Fruit fly (Drosophila melanogaster) whole organism, pupa: ENCODE results near the gene CG12155.

Source experiments
- CG10348 ChIP-seq: fragments of 200-800 bp; sonication (Bioruptor generic); IDR thresholded peaks from 2 replicates; pipeline ENCODE4 v1.3.6; 2022; ENCODE audit warnings: missing biosample characterization, missing genetic modification characterization
- CG12605 ChIP-seq: fragments of 200-800 bp; sonication (Bioruptor generic); IDR thresholded peaks from 2 replicates; pipeline ENCODE4 v1.3.6; 2022; ENCODE audit warnings: missing biosample characterization, missing genetic modification characterization
- CG13204 ChIP-seq: fragments of 200-800 bp; sonication (Bioruptor generic); optimal IDR thresholded peaks from 2 replicates; lab custom pipeline; 2018; ENCODE audit warnings: missing biosample characterization, mild to moderate bottlenecking, missing genetic modification characterization, moderate library complexity
- CG14655 ChIP-seq: fragments of 200-800 bp; sonication (Bioruptor generic); optimal IDR thresholded peaks from 3 replicates; lab custom pipeline; 2017; ENCODE audit warnings: mild to moderate bottlenecking, missing biosample characterization, missing genetic modification reagents, missing genetic modification characterization
- CG15710 ChIP-seq: fragments of 200-800 bp; sonication (Bioruptor generic); optimal IDR thresholded peaks from 2 replicates; lab custom pipeline; 2018; ENCODE audit warnings: missing biosample characterization, mild to moderate bottlenecking, missing genetic modification characterization, moderate library complexity
- CG17806 ChIP-seq: fragments of 200-800 bp; sonication (Bioruptor generic); optimal IDR thresholded peaks from 2 replicates; lab custom pipeline; 2018; ENCODE audit warnings: missing biosample characterization, mild to moderate bottlenecking, missing genetic modification characterization, moderate library complexity
- CG32121 ChIP-seq: fragments of 200-800 bp; sonication (Bioruptor generic); IDR thresholded peaks from 2 replicates; pipeline ENCODE4 v1.3.6; 2022; ENCODE audit warnings: missing biosample characterization, missing genetic modification characterization
- CG34367 ChIP-seq: fragments of 200-800 bp; sonication (Bioruptor generic); optimal IDR thresholded peaks from 2 replicates; lab custom pipeline; 2018; ENCODE audit warnings: missing biosample characterization, mild to moderate bottlenecking, missing genetic modification characterization
- CG4496 ChIP-seq: fragments of 200-800 bp; sonication (Bioruptor generic); IDR thresholded peaks from 3 replicates; pipeline ENCODE4 v1.3.6; 2022; ENCODE audit warnings: missing biosample characterization, missing genetic modification characterization
- CG8159 ChIP-seq: fragments of 200-800 bp; sonication (Bioruptor generic); optimal IDR thresholded peaks from 3 replicates; lab custom pipeline; 2018; ENCODE audit warnings: missing biosample characterization, mild to moderate bottlenecking, missing genetic modification characterization, moderate library complexity
- CG8301 ChIP-seq: fragments of 200-800 bp; sonication (Bioruptor generic); optimal IDR thresholded peaks from 2 replicates; lab custom pipeline; 2018; ENCODE audit warnings: missing biosample characterization, mild to moderate bottlenecking, missing genetic modification characterization
- CG9948 ChIP-seq: fragments of 200-800 bp; sonication (Bioruptor generic); optimal IDR thresholded peaks from 2 replicates; lab custom pipeline; 2018; ENCODE audit warnings: missing biosample characterization, mild to moderate bottlenecking, missing genetic modification characterization, moderate library complexity
- D1 ChIP-seq: fragments of 200-800 bp; sonication (Bioruptor generic); optimal IDR thresholded peaks from 2 replicates; lab custom pipeline; 2018; ENCODE audit warnings: missing biosample characterization, mild to moderate bottlenecking, missing genetic modification characterization, moderate library complexity
- EcR ChIP-seq: fragments of 200-800 bp; sonication (Bioruptor generic); optimal IDR thresholded peaks from 3 replicates; lab custom pipeline; 2019; ENCODE audit warnings: missing biosample characterization, missing genetic modification characterization, mild to moderate bottlenecking, moderate library complexity, missing genetic modification reagents
- Ets98B ChIP-seq: fragments of 200-800 bp; sonication (Bioruptor generic); IDR thresholded peaks from 2 replicates; pipeline ENCODE4 v1.3.6; 2022; ENCODE audit warnings: missing biosample characterization, missing genetic modification characterization
- Pif1A ChIP-seq: fragments of 200-800 bp; sonication (Bioruptor generic); optimal IDR thresholded peaks from 3 replicates; lab custom pipeline; 2016; ENCODE audit warnings: missing biosample characterization, missing genetic modification characterization
- Pif1B ChIP-seq: fragments of 200-800 bp; sonication (Bioruptor generic); optimal IDR thresholded peaks from 3 replicates; lab custom pipeline; 2016; ENCODE audit warnings: missing biosample characterization, missing genetic modification characterization
- Snoo ChIP-seq: fragments of 200-800 bp; sonication (Bioruptor generic); optimal IDR thresholded peaks from 3 replicates; lab custom pipeline; 2017; ENCODE audit warnings: missing biosample characterization, mild to moderate bottlenecking, missing genetic modification characterization, inconsistent platforms
- fd96Ca ChIP-seq: fragments of 200-800 bp; sonication (Bioruptor generic); IDR thresholded peaks from 3 replicates; pipeline ENCODE4 v1.3.6; 2022; ENCODE audit warnings: missing biosample characterization, missing genetic modification characterization
- gl ChIP-seq: fragments of 200-800 bp; sonication (Bioruptor generic); optimal IDR thresholded peaks from 2 replicates; lab custom pipeline; 2018; ENCODE audit warnings: missing biosample characterization, mild to moderate bottlenecking, missing genetic modification characterization
- rn ChIP-seq: fragments of 200-800 bp; sonication (Bioruptor generic); IDR thresholded peaks from 2 replicates; pipeline ENCODE4 v1.3.6; 2022; ENCODE audit warnings: missing biosample characterization, missing genetic modification characterization

CG12155 gene

dm6 chrX:7709708-7710438 is 18.7 kb upstream of the CG12155 start:
- TF ChIP-seq D1 (no peak), CG14655 (GFP tag; lab: Kevin White, UChicago) (peak; percentile 7), CG12605 (GFP tag; lab: Robert Waterston, UW) (peak; percentile 23; the same call in 1 of the 2 replicates), Ets98B (GFP tag; lab: Robert Waterston, UW) (peak; percentile 15; the same call in 1 of the 2 replicates), Pif1A (peak; percentile 39), CG4496 (GFP tag; lab: Robert Waterston, UW) (peak; percentile 48; the same call in 1 of the 3 replicates), CG13204 (GFP tag; lab: Kevin White, UChicago) (peak; percentile 14), EcR (GFP tag; lab: Kevin White, UChicago) (no peak), CG32121 (no peak)

- peak; percentile 47; the same call in 1 of the 2 replicates for TF ChIP-seq CG12605 (GFP tag; lab: Robert Waterston, UW)
- no peak for TF ChIP-seq Snoo (tag; lab: Kevin White, UChicago)
- TF ChIP-seq, all 21 proteins: peak for 1
These were observed 18.0 kb upstream of the CG12155 start for dm6 chrX:7710439-7711154.

- no peak for TF ChIP-seq CG9948 (tag; lab: Kevin White, UChicago)
- TF ChIP-seq rn (GFP tag; lab: Robert Waterston, UW): no peak
- TF ChIP-seq CG8159 (tag; lab: Kevin White, UChicago): no peak
- TF ChIP-seq Pif1A: no peak
- no peak for TF ChIP-seq CG14655 (GFP tag; lab: Kevin White, UChicago)
- no peak for TF ChIP-seq Ets98B (GFP tag; lab: Robert Waterston, UW)
- no peak for TF ChIP-seq EcR (GFP tag; lab: Kevin White, UChicago)
- no peak for TF ChIP-seq CG15710 (tag; lab: Kevin White, UChicago)
- TF ChIP-seq CG13204 (GFP tag; lab: Kevin White, UChicago): no peak
- no peak for TF ChIP-seq CG17806 (tag; lab: Kevin White, UChicago)
- TF ChIP-seq D1: no peak
- TF ChIP-seq Snoo (tag; lab: Kevin White, UChicago): no peak
- TF ChIP-seq fd96Ca: no peak
- TF ChIP-seq CG4496 (GFP tag; lab: Robert Waterston, UW): no peak
- TF ChIP-seq CG8301 (tag; lab: Kevin White, UChicago): no peak
These were observed 13.1 kb upstream of the CG12155 start for dm6 chrX:7715433-7715832.

- TF ChIP-seq CG8159 (tag; lab: Kevin White, UChicago) (no peak), Ets98B (GFP tag; lab: Robert Waterston, UW) (no peak), CG10348 (GFP tag; lab: Robert Waterston, UW) (no peak), EcR (GFP tag; lab: Kevin White, UChicago) (no peak), Snoo (tag; lab: Kevin White, UChicago) (no peak), CG17806 (tag; lab: Kevin White, UChicago) (no peak), D1 (no peak), CG8301 (tag; lab: Kevin White, UChicago) (no peak), CG15710 (tag; lab: Kevin White, UChicago) (no peak), CG13204 (GFP tag; lab: Kevin White, UChicago) (no peak), CG4496 (GFP tag; lab: Robert Waterston, UW) (no peak), CG14655 (GFP tag; lab: Kevin White, UChicago) (no peak), Pif1A (no peak), gl (tag; lab: Kevin White, UChicago) (no peak)
These were observed 10.7 kb upstream of the CG12155 start, which contains the start of gene CG15478 for dm6 chrX:7717832-7718231. TSS of gene CG15478 (minus strand) at chrX:7717932.

dm6 chrX:7721905-7722304 is 6.7 kb upstream of the CG12155 start, which contains the start of gene Hira:
TSS of gene Hira (plus strand) at chrX:7722119.
- no peak for TF ChIP-seq Pif1B (GFP tag; lab: Kevin White, UChicago)
- TF ChIP-seq D1: no peak
- TF ChIP-seq CG4496 (GFP tag; lab: Robert Waterston, UW): no peak
- TF ChIP-seq CG9948 (tag; lab: Kevin White, UChicago): no peak
- TF ChIP-seq CG14655 (GFP tag; lab: Kevin White, UChicago): no peak
- no peak for TF ChIP-seq CG15710 (tag; lab: Kevin White, UChicago)
- no peak for TF ChIP-seq CG8159 (tag; lab: Kevin White, UChicago)
- no peak for TF ChIP-seq rn (GFP tag; lab: Robert Waterston, UW)
- TF ChIP-seq CG8301 (tag; lab: Kevin White, UChicago): no peak
- TF ChIP-seq CG13204 (GFP tag; lab: Kevin White, UChicago): no peak
- TF ChIP-seq Ets98B (GFP tag; lab: Robert Waterston, UW): no peak
- no peak for TF ChIP-seq CG17806 (tag; lab: Kevin White, UChicago)
- TF ChIP-seq EcR (GFP tag; lab: Kevin White, UChicago): no peak
- no peak for TF ChIP-seq CG10348 (GFP tag; lab: Robert Waterston, UW)
- no peak for TF ChIP-seq Snoo (tag; lab: Kevin White, UChicago)
- TF ChIP-seq fd96Ca: no peak
- no peak for TF ChIP-seq CG32121
- TF ChIP-seq CG34367 (tag; lab: Kevin White, UChicago): no peak
- TF ChIP-seq CG12605 (GFP tag; lab: Robert Waterston, UW): no peak
- no peak for TF ChIP-seq gl (tag; lab: Kevin White, UChicago)
- TF ChIP-seq, all 21 proteins: peak for 0
